Worm (Caenorhabditis elegans) whole organism, L1 larva: ENCODE results near the gene hpo-28.

Experiments used
- F16B12.6 ChIP-seq: fragments of 150-350 bp; optimal IDR thresholded peaks from 2 replicates; lab custom pipeline; 2014; ENCODE audit warnings: missing biosample characterization, missing genetic modification characterization
- ama-1 ChIP-seq: fragments of 150-350 bp; optimal IDR thresholded peaks from 2 replicates; lab custom pipeline; 2014
- blmp-1 ChIP-seq: fragments of 150-350 bp; optimal IDR thresholded peaks from 2 replicates; lab custom pipeline; 2014; ENCODE audit warnings: missing biosample characterization, missing genetic modification characterization
- ceh-8 ChIP-seq: fragments of 200-800 bp; sonication (Bioruptor generic); optimal IDR thresholded peaks from 2 replicates; lab custom pipeline; 2018; ENCODE audit warnings: mild to moderate bottlenecking, missing genetic modification characterization, moderate library complexity, missing compliant biosample characterization
- ceh-82 ChIP-seq, 3 experiments: fragments of 150-350 bp in 1 of 3; sonication (generic microtip) in 2 of 3; optimal IDR thresholded peaks; 2 replicates each; lab custom pipeline; 2014 to 2017; ENCODE audit warnings: missing biosample characterization in 3 of 3, missing genetic modification characterization in 3 of 3
- ces-1 ChIP-seq: fragments of 150-350 bp; optimal IDR thresholded peaks from 2 replicates; lab custom pipeline; 2014; ENCODE audit warnings: missing biosample characterization, missing genetic modification reagents, missing genetic modification characterization
- dpl-1 ChIP-seq, 3 experiments: fragments of 150-350 bp in 2 of 3; sonication (generic microtip) in 1 of 3; optimal IDR thresholded peaks; 2 replicates each; lab custom pipeline; 2014 to 2017; ENCODE audit warnings: missing biosample characterization in 3 of 3, missing genetic modification characterization in 3 of 3, missing genetic modification reagents in 3 of 3
- dsc-1 ChIP-seq: sonication (generic microtip); optimal IDR thresholded peaks from 2 replicates; lab custom pipeline; 2016; ENCODE audit warnings: mild to moderate bottlenecking, missing genetic modification characterization, missing compliant biosample characterization
- efl-1 ChIP-seq, 4 experiments: fragments of 150-350 bp; optimal IDR thresholded peaks in 3 of 4; peaks in 1 of 4; 1 replicate in 1 of 4; 2 replicates in 3 of 4; lab custom pipeline; 2014; ENCODE audit warnings: missing biosample characterization in 2 of 4, missing genetic modification characterization in 2 of 4, missing genetic modification reagents in 2 of 4
- efl-3 ChIP-seq: fragments of 200-800 bp; sonication (Bioruptor generic); optimal IDR thresholded peaks from 2 replicates; lab custom pipeline; 2018; ENCODE audit warnings: mild to moderate bottlenecking, missing genetic modification characterization, missing compliant biosample characterization
- egl-13 ChIP-seq: sonication (generic microtip); optimal IDR thresholded peaks from 2 replicates; lab custom pipeline; 2016; ENCODE audit warnings: missing genotype, missing genetic modification reagents, missing genetic modification characterization, missing compliant biosample characterization
- egl-27 ChIP-seq, 2 experiments: fragments of 150-350 bp in 1 of 2; sonication (generic microtip); optimal IDR thresholded peaks; 3 replicates each; lab custom pipeline; 2017 to 2018; ENCODE audit warnings: missing biosample characterization in 2 of 2, missing genetic modification characterization in 2 of 2, missing genetic modification reagents in 2 of 2
- elt-3 ChIP-seq, 6 experiments: fragments of 150-350 bp in 1 of 6; sonication (generic microtip); optimal IDR thresholded peaks; 2 replicates each; lab custom pipeline; 2017 to 2018; ENCODE audit warnings: missing biosample characterization in 6 of 6, missing genetic modification characterization in 6 of 6, inconsistent platforms in 1 of 6
- ets-5 ChIP-seq: fragments of 200-800 bp; sonication (Bioruptor generic); IDR thresholded peaks from 2 replicates; pipeline ENCODE4 v1.3.6; 2022; ENCODE audit warnings: missing genetic modification characterization, missing compliant biosample characterization
- fkh-8 ChIP-seq: sonication (generic microtip); optimal IDR thresholded peaks from 2 replicates; lab custom pipeline; 2016; ENCODE audit warnings: mild to moderate bottlenecking, missing genetic modification characterization, missing compliant biosample characterization
- grh-1 ChIP-seq: fragments of 200-800 bp; sonication (Bioruptor generic); IDR thresholded peaks from 2 replicates; pipeline ENCODE4 v1.3.6; 2022; ENCODE audit warnings: missing genetic modification reagents, missing genetic modification characterization, missing compliant biosample characterization
- hlh-4 ChIP-seq: sonication (generic microtip); optimal IDR thresholded peaks from 2 replicates; lab custom pipeline; 2016; ENCODE audit warnings: mild to moderate bottlenecking, missing genetic modification characterization, missing compliant biosample characterization
- irx-1 ChIP-seq: sonication (generic microtip); optimal IDR thresholded peaks from 2 replicates; lab custom pipeline; 2016; ENCODE audit warnings: missing genetic modification characterization, missing compliant biosample characterization
- lin-13 ChIP-seq: fragments of 150-350 bp; optimal IDR thresholded peaks from 2 replicates; lab custom pipeline; 2014; ENCODE audit warnings: missing biosample characterization, missing genetic modification reagents, missing genetic modification characterization
- lin-14 ChIP-seq: fragments of 200-800 bp; sonication (Bioruptor generic); optimal IDR thresholded peaks from 2 replicates; lab custom pipeline; 2018; ENCODE audit warnings: mild to moderate bottlenecking, missing genetic modification characterization, moderate library complexity, missing compliant biosample characterization
- lin-15B ChIP-seq: fragments of 150-350 bp; sonication (generic microtip); optimal IDR thresholded peaks from 3 replicates; lab custom pipeline; 2014; ENCODE audit warnings: missing biosample characterization, missing genetic modification characterization
- lin-35 ChIP-seq, 2 experiments: fragments of 150-350 bp; optimal IDR thresholded peaks; 2 replicates each; lab custom pipeline; 2014; ENCODE audit warnings: missing biosample characterization in 2 of 2, missing genetic modification characterization in 2 of 2, missing genetic modification reagents in 2 of 2
- lir-3 ChIP-seq: sonication (generic microtip); optimal IDR thresholded peaks from 2 replicates; lab custom pipeline; 2016; ENCODE audit warnings: mild to moderate bottlenecking, missing genetic modification characterization, moderate library complexity, missing compliant biosample characterization; ENCODE audit not compliant: poor library complexity
- mdl-1 ChIP-seq, 2 experiments: fragments of 150-350 bp; optimal IDR thresholded peaks; 2 replicates each; lab custom pipeline; 2014 to 2017; ENCODE audit warnings: missing biosample characterization in 2 of 2, missing genetic modification characterization in 2 of 2, inconsistent platforms in 1 of 2
- mef-2 ChIP-seq: fragments of 150-350 bp; optimal IDR thresholded peaks from 2 replicates; lab custom pipeline; 2014; ENCODE audit warnings: missing biosample characterization, missing genetic modification characterization
- nhr-11 ChIP-seq: fragments of 150-350 bp; optimal IDR thresholded peaks from 2 replicates; lab custom pipeline; 2014; ENCODE audit warnings: missing biosample characterization, missing genetic modification characterization
- nhr-12 ChIP-seq: sonication (generic microtip); optimal IDR thresholded peaks from 2 replicates; lab custom pipeline; 2017; ENCODE audit warnings: missing biosample characterization, missing genetic modification characterization
- nhr-19 ChIP-seq: fragments of 200-800 bp; sonication (Bioruptor generic); conservative IDR thresholded peaks from 2 replicates; pipeline ENCODE4 v1.3.6; 2022; ENCODE audit warnings: missing genetic modification characterization, missing compliant biosample characterization
- nhr-237 ChIP-seq: fragments of 150-350 bp; optimal IDR thresholded peaks from 2 replicates; lab custom pipeline; 2014; ENCODE audit warnings: missing biosample characterization, missing genetic modification characterization
- nhr-71 ChIP-seq: sonication (generic microtip); optimal IDR thresholded peaks from 2 replicates; lab custom pipeline; 2016; ENCODE audit warnings: mild to moderate bottlenecking, missing genetic modification characterization, moderate library complexity, missing compliant biosample characterization
- nhr-77 ChIP-seq: fragments of 150-350 bp; optimal IDR thresholded peaks from 2 replicates; lab custom pipeline; 2014; ENCODE audit warnings: missing biosample characterization, missing genetic modification characterization
- nhr-84 ChIP-seq: sonication (generic microtip); optimal IDR thresholded peaks from 2 replicates; lab custom pipeline; 2017; ENCODE audit warnings: missing biosample characterization, missing genetic modification characterization
- nhr-85 ChIP-seq: sonication (generic microtip); peaks from one replicate; lab custom pipeline; 2016; ENCODE audit warnings: missing genetic modification characterization, inconsistent platforms, missing compliant biosample characterization
- nhr-90 ChIP-seq: sonication (generic microtip); optimal IDR thresholded peaks from 2 replicates; lab custom pipeline; 2016; ENCODE audit warnings: mild to moderate bottlenecking, missing genetic modification characterization, missing compliant biosample characterization; ENCODE audit not compliant: poor library complexity
- pag-3 ChIP-seq: sonication (generic microtip); optimal IDR thresholded peaks from 2 replicates; lab custom pipeline; 2017; ENCODE audit warnings: missing genetic modification characterization, mild to moderate bottlenecking, missing compliant biosample characterization, antibody characterized with exemption, borderline replicate concordance; ENCODE audit not compliant: insufficient read depth
- pqm-1 ChIP-seq: sonication (generic microtip); optimal IDR thresholded peaks from 3 replicates; lab custom pipeline; 2017; ENCODE audit warnings: missing biosample characterization, missing genetic modification characterization
- snpc-4 ChIP-seq: fragments of 150-350 bp; optimal IDR thresholded peaks from 2 replicates; lab custom pipeline; 2014; ENCODE audit warnings: missing biosample characterization, missing genetic modification characterization
- unc-130 ChIP-seq: fragments of 150-350 bp; optimal IDR thresholded peaks from 2 replicates; lab custom pipeline; 2017; ENCODE audit warnings: missing biosample characterization, missing genetic modification characterization, inconsistent platforms
- unc-30 ChIP-seq: sonication (generic microtip); optimal IDR thresholded peaks from 2 replicates; lab custom pipeline; 2017; ENCODE audit warnings: missing biosample characterization, missing genetic modification characterization
- unc-62 ChIP-seq: fragments of 150-350 bp; optimal IDR thresholded peaks from 2 replicates; lab custom pipeline; 2014; ENCODE audit warnings: missing biosample characterization, missing genetic modification reagents, missing genetic modification characterization
- unc-86 ChIP-seq: sonication (generic microtip); optimal IDR thresholded peaks from 2 replicates; lab custom pipeline; 2016; ENCODE audit warnings: missing genetic modification characterization, missing compliant biosample characterization
- unc-98 ChIP-seq: fragments of 200-800 bp; sonication (Bioruptor generic); IDR thresholded peaks from 2 replicates; pipeline ENCODE4 v1.3.6; 2022; ENCODE audit warnings: missing genetic modification characterization, missing compliant biosample characterization
- vab-15 ChIP-seq: sonication (generic microtip); optimal IDR thresholded peaks from 2 replicates; lab custom pipeline; 2017; ENCODE audit warnings: missing genotype, mild to moderate bottlenecking, missing genetic modification characterization, missing compliant biosample characterization
- zag-1 ChIP-seq: fragments of 150-350 bp; optimal IDR thresholded peaks from 2 replicates; lab custom pipeline; 2014; ENCODE audit warnings: missing biosample characterization, missing genetic modification characterization
- zip-4 ChIP-seq: fragments of 200-800 bp; sonication (Bioruptor generic); optimal IDR thresholded peaks from 2 replicates; lab custom pipeline; 2018; ENCODE audit warnings: mild to moderate bottlenecking, missing genetic modification characterization, moderate library complexity, missing compliant biosample characterization
- ztf-11 ChIP-seq, 2 experiments: sonication (generic microtip); optimal IDR thresholded peaks; 2 replicates each; lab custom pipeline; 2016 to 2017; ENCODE audit warnings: missing genetic modification characterization in 2 of 2, missing biosample characterization in 1 of 2, missing compliant biosample characterization in 1 of 2
- ztf-4 ChIP-seq: fragments of 150-350 bp; optimal IDR thresholded peaks from 2 replicates; lab custom pipeline; 2014; ENCODE audit warnings: missing biosample characterization, missing genetic modification characterization

hpo-28 gene

ce11 chrIII:5721888-5722287 lies 12.8 kb upstream of the hpo-28 start (continued):
- no peak for TF ChIP-seq pqm-1 (tag; lab: Kevin White, UChicago)
- no peak for TF ChIP-seq nhr-237 (tag; lab: Kevin White, UChicago)
- TF ChIP-seq snpc-4 (tag; lab: Kevin White, UChicago) = no peak
- no peak for TF ChIP-seq ama-1 (lab: Kevin White, UChicago)
- no peak for TF ChIP-seq vab-15
- TF ChIP-seq nhr-77 (tag; lab: Kevin White, UChicago) = peak; percentile 22
- peak; percentile 55 for TF ChIP-seq unc-86 (tag; lab: Kevin White, UChicago)
- TF ChIP-seq nhr-19 (GFP tag; lab: Robert Waterston, UW) = peak; percentile 85
- peak; percentile 69 for TF ChIP-seq pag-3 (tag; lab: Kevin White, UChicago)
- peak; percentile 66 for TF ChIP-seq lin-13 (GFP tag; lab: Kevin White, UChicago)
- peak; percentile 45 to 66 (median 60) for TF ChIP-seq ceh-82 (tag; optimal IDR thresholded peaks at IDR 0.05; lab: Kevin White, UChicago)
- TF ChIP-seq ces-1 (GFP tag; lab: Kevin White, UChicago) = no peak
- peak; percentile 71 for TF ChIP-seq unc-130
- no peak for TF ChIP-seq F16B12.6 (tag; lab: Kevin White, UChicago)
- peak in 1 of 2 experiments; percentile 21 for TF ChIP-seq mdl-1 (tag; optimal IDR thresholded peaks at IDR 0.05; lab: Kevin White, UChicago)
- no peak for TF ChIP-seq zag-1 (tag; lab: Kevin White, UChicago)
- TF ChIP-seq unc-62 (GFP tag; lab: Kevin White, UChicago) = no peak
- TF ChIP-seq lir-3 (tag; lab: Kevin White, UChicago) = peak; percentile 94
- TF ChIP-seq egl-27 (tag; optimal IDR thresholded peaks at IDR 0.05; lab: Kevin White, UChicago) = no peak
- no peak for TF ChIP-seq nhr-84 (tag; lab: Kevin White, UChicago)
- no peak for TF ChIP-seq mef-2
- peak; percentile 86 to 92 for TF ChIP-seq lin-35 (GFP tag; optimal IDR thresholded peaks at IDR 0.05; lab: Kevin White, UChicago)
- TF ChIP-seq ztf-4 (tag; lab: Kevin White, UChicago) = peak; percentile 69
- TF ChIP-seq irx-1 = peak; percentile 92
- peak; percentile 91 for TF ChIP-seq nhr-71
- TF ChIP-seq dsc-1 = peak; percentile 92
- TF ChIP-seq fkh-8 = peak; percentile 55
- peak; percentile 34 for TF ChIP-seq nhr-11 (tag; lab: Kevin White, UChicago)
- peak; percentile 80 for TF ChIP-seq egl-13 (tag; lab: Kevin White, UChicago)
- peak; percentile 13 for TF ChIP-seq ceh-8 (GFP tag; lab: Kevin White, UChicago)
- peak; percentile 4 for TF ChIP-seq lin-15B
- no peak for TF ChIP-seq nhr-12 (tag; lab: Kevin White, UChicago)

- TF ChIP-seq vab-15 (no peak), blmp-1 (peak; percentile 21), efl-3 (GFP tag; lab: Kevin White, UChicago) (no peak), snpc-4 (tag; lab: Kevin White, UChicago) (no peak), dpl-1 (GFP tag; optimal IDR thresholded peaks at IDR 0.05; lab: Kevin White, UChicago) (no peak)
Observed at ce11 chrIII:5721488-5721887, 12.4 kb upstream of the hpo-28 start.

- no peak for TF ChIP-seq nhr-237 (tag; lab: Kevin White, UChicago)
- no peak for TF ChIP-seq blmp-1
- no peak for TF ChIP-seq unc-30 (tag; lab: Kevin White, UChicago)
- no peak for TF ChIP-seq pqm-1 (tag; lab: Kevin White, UChicago)
- no peak for TF ChIP-seq elt-3 (tag; optimal IDR thresholded peaks at IDR 0.05; lab: Kevin White, UChicago)
- TF ChIP-seq zip-4 (GFP tag; lab: Kevin White, UChicago) = no peak
- no peak for TF ChIP-seq hlh-4
- TF ChIP-seq irx-1 = no peak
- peak; percentile 54 for TF ChIP-seq lin-14 (GFP tag; lab: Kevin White, UChicago)
- no peak for TF ChIP-seq nhr-77 (tag; lab: Kevin White, UChicago)
- TF ChIP-seq nhr-12 (tag; lab: Kevin White, UChicago) = no peak
- no peak for TF ChIP-seq unc-98 (GFP tag; lab: Robert Waterston, UW)
- TF ChIP-seq nhr-85 = peak; percentile 53
- peak in 1 of 2 experiments; percentile 27 for TF ChIP-seq ztf-11 (tag; optimal IDR thresholded peaks at IDR 0.05; lab: Kevin White, UChicago)
- no peak for TF ChIP-seq grh-1
- TF ChIP-seq efl-1 (optimal IDR thresholded peaks at IDR 0.05; lab: Kevin White, UChicago) = no peak
- TF ChIP-seq efl-1 (GFP tag; optimal IDR thresholded peaks at IDR 0.05 in 1 of 2; lab: Kevin White, UChicago) = peak in 1 of 2 experiments; percentile 60
- no peak for TF ChIP-seq lir-3 (tag; lab: Kevin White, UChicago)
- TF ChIP-seq nhr-90 (tag; lab: Kevin White, UChicago) = no peak
- TF ChIP-seq ets-5 (GFP tag; lab: Robert Waterston, UW) = no peak
- TF ChIP-seq unc-86 (tag; lab: Kevin White, UChicago) = no peak
- TF ChIP-seq, all 84 proteins: peak for 4
Observed at ce11 chrIII:5720266-5721019, 11.3 kb upstream of the hpo-28 start.
